Worm (Caenorhabditis elegans) whole organism, L2 larva: Measurements from ENCODE around the gene T09F3.5.
A peak's percentile ranks its signal among the peaks of the same experiment; 100 is the strongest.

ENCODE experiments used
- lin-39 ChIP-seq: fragments of 150-350 bp; optimal IDR thresholded peaks from 2 replicates; lab custom pipeline; 2014; ENCODE audit warnings: missing biosample characterization, missing genetic modification reagents, missing genetic modification characterization
- mab-5 ChIP-seq: fragments of 150-350 bp; optimal IDR thresholded peaks from 2 replicates; lab custom pipeline; 2014; ENCODE audit warnings: missing biosample characterization, missing genetic modification characterization
- mdl-1 ChIP-seq, 2 experiments: fragments of 150-350 bp in 1 of 2; sonication (generic microtip) in 1 of 2; optimal IDR thresholded peaks; 2 replicates each; lab custom pipeline; 2017; ENCODE audit warnings: missing biosample characterization in 2 of 2, missing genetic modification characterization in 2 of 2
- nhr-11 ChIP-seq: fragments of 150-350 bp; optimal IDR thresholded peaks from 2 replicates; lab custom pipeline; 2014; ENCODE audit warnings: missing biosample characterization, missing genetic modification characterization
- nhr-25 ChIP-seq: fragments of 150-350 bp; sonication (generic microtip); optimal IDR thresholded peaks from 3 replicates; lab custom pipeline; 2014; ENCODE audit warnings: missing biosample characterization, missing genetic modification characterization
- sem-4 ChIP-seq: fragments of 150-350 bp; optimal IDR thresholded peaks from 2 replicates; lab custom pipeline; 2014; ENCODE audit warnings: missing biosample characterization, missing genetic modification reagents, missing genetic modification characterization
- unc-39 ChIP-seq: fragments of 150-350 bp; optimal IDR thresholded peaks from 2 replicates; lab custom pipeline; 2014; ENCODE audit warnings: missing biosample characterization, missing genetic modification characterization
- ztf-11 ChIP-seq: sonication (generic microtip); optimal IDR thresholded peaks from 2 replicates; lab custom pipeline; 2017; ENCODE audit warnings: missing biosample characterization, missing genetic modification characterization
- ztf-4 ChIP-seq: fragments of 150-350 bp; optimal IDR thresholded peaks from 2 replicates; lab custom pipeline; 2014; ENCODE audit warnings: missing biosample characterization, missing genetic modification characterization

DNA sequence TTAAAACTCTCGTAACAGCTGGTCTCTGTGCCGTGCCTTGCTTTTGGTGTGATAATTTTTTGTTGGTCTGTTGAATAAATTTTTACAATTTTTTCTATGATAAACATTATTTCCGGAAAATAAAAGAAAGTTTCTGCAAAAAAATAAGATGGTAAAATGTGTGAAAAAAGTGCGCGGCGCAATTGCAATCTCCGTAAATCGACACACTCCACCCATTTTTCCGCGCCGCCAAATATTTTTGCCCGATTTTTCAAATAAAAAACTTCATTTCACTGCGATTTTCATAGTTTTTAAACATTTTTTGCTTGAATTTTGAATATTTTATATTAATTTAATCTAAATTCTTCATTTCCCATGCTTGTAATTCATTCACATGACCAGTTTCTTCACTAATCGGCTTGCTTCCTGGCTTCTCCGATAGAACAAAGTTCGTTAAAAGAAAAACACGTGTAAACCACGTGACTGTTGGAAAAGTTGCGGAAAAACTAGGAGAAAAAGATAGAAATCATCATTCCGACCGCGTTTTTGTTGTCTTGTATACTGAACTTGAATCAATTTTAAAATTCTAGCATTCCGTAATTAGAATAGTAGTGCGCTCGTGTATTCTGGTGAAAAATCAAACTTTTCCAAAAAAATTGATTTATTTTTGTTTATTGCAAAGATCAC, 8.5 kb upstream of the T09F3.5 start:
- no peak for TF ChIP-seq unc-39 (tag; lab: Kevin White, UChicago)
- TF ChIP-seq ztf-11, result no peak
- TF ChIP-seq sem-4, result peak; percentile 90
- no peak for TF ChIP-seq lin-39
- no peak for TF ChIP-seq mdl-1 (tag; optimal IDR thresholded peaks at IDR 0.05; lab: Kevin White, UChicago)
- TF ChIP-seq mab-5 (tag; lab: Kevin White, UChicago), result peak; percentile 41
- no peak for TF ChIP-seq nhr-11 (tag; lab: Kevin White, UChicago)
- TF ChIP-seq nhr-25 (tag; lab: Kevin White, UChicago), result peak; percentile 76
- TF ChIP-seq ztf-4 (tag; lab: Kevin White, UChicago), result peak; percentile 75
